Worm (Caenorhabditis elegans) whole organism, L1 larva: ENCODE data around the gene F08G2.7.

ENCODE experiments used
- C16A3.4 ChIP-seq: fragments of 150-350 bp; optimal IDR thresholded peaks from 2 replicates; lab custom pipeline; 2014; ENCODE audit warnings: missing biosample characterization, missing genetic modification characterization
- C34B4.2 ChIP-seq: sonication (generic microtip); optimal IDR thresholded peaks from 2 replicates; lab custom pipeline; 2017; ENCODE audit warnings: mild to moderate bottlenecking, missing genetic modification characterization, missing compliant biosample characterization
- F16B12.6 ChIP-seq: fragments of 150-350 bp; optimal IDR thresholded peaks from 2 replicates; lab custom pipeline; 2014; ENCODE audit warnings: missing biosample characterization, missing genetic modification characterization
- aha-1 ChIP-seq: fragments of 150-350 bp; optimal IDR thresholded peaks from 2 replicates; lab custom pipeline; 2014; ENCODE audit warnings: missing biosample characterization, missing genetic modification characterization
- alr-1 ChIP-seq: fragments of 200-800 bp; sonication (Bioruptor generic); optimal IDR thresholded peaks from 2 replicates; lab custom pipeline; 2018; ENCODE audit warnings: borderline replicate concordance, mild to moderate bottlenecking, missing genetic modification characterization, missing compliant biosample characterization
- aly-2 ChIP-seq: fragments of 150-350 bp; optimal IDR thresholded peaks from 2 replicates; lab custom pipeline; 2014; ENCODE audit warnings: missing biosample characterization, missing genetic modification characterization
- ama-1 ChIP-seq: fragments of 150-350 bp; optimal IDR thresholded peaks from 2 replicates; lab custom pipeline; 2014
- blmp-1 ChIP-seq: fragments of 150-350 bp; optimal IDR thresholded peaks from 2 replicates; lab custom pipeline; 2014; ENCODE audit warnings: missing biosample characterization, missing genetic modification characterization
- ceh-63 ChIP-seq: fragments of 200-800 bp; sonication (Bioruptor generic); optimal IDR thresholded peaks from 2 replicates; lab custom pipeline; 2018; ENCODE audit warnings: mild to moderate bottlenecking, missing genetic modification characterization, missing compliant biosample characterization
- ceh-90 ChIP-seq: sonication (generic microtip); optimal IDR thresholded peaks from 2 replicates; lab custom pipeline; 2016; ENCODE audit warnings: missing genetic modification characterization, missing compliant biosample characterization
- ces-1 ChIP-seq: fragments of 150-350 bp; optimal IDR thresholded peaks from 2 replicates; lab custom pipeline; 2014; ENCODE audit warnings: missing biosample characterization, missing genetic modification reagents, missing genetic modification characterization
- dpl-1 ChIP-seq, 3 experiments: fragments of 150-350 bp in 2 of 3; sonication (generic microtip) in 1 of 3; optimal IDR thresholded peaks; 2 replicates each; lab custom pipeline; 2014 to 2017; ENCODE audit warnings: missing biosample characterization in 3 of 3, missing genetic modification characterization in 3 of 3, missing genetic modification reagents in 3 of 3
- efl-1 ChIP-seq, 4 experiments: fragments of 150-350 bp; optimal IDR thresholded peaks in 3 of 4; peaks in 1 of 4; 1 replicate in 1 of 4; 2 replicates in 3 of 4; lab custom pipeline; 2014; ENCODE audit warnings: missing biosample characterization in 2 of 4, missing genetic modification characterization in 2 of 4, missing genetic modification reagents in 2 of 4
- efl-3 ChIP-seq: fragments of 200-800 bp; sonication (Bioruptor generic); optimal IDR thresholded peaks from 2 replicates; lab custom pipeline; 2018; ENCODE audit warnings: mild to moderate bottlenecking, missing genetic modification characterization, missing compliant biosample characterization
- elt-2 ChIP-seq: sonication (generic microtip); optimal IDR thresholded peaks from 2 replicates; lab custom pipeline; 2016; ENCODE audit warnings: missing genetic modification characterization, mild to moderate bottlenecking, inconsistent platforms, missing compliant biosample characterization, missing genetic modification reagents
- elt-3 ChIP-seq, 6 experiments: fragments of 150-350 bp in 1 of 6; sonication (generic microtip); optimal IDR thresholded peaks; 2 replicates each; lab custom pipeline; 2017 to 2018; ENCODE audit warnings: missing biosample characterization in 6 of 6, missing genetic modification characterization in 6 of 6, inconsistent platforms in 1 of 6
- ets-5 ChIP-seq: fragments of 200-800 bp; sonication (Bioruptor generic); IDR thresholded peaks from 2 replicates; pipeline ENCODE4 v1.3.6; 2022; ENCODE audit warnings: missing genetic modification characterization, missing compliant biosample characterization
- fkh-10 ChIP-seq: sonication (generic microtip); optimal IDR thresholded peaks from 2 replicates; lab custom pipeline; 2017; ENCODE audit warnings: missing biosample characterization, missing genetic modification reagents, missing genetic modification characterization
- grh-1 ChIP-seq: fragments of 200-800 bp; sonication (Bioruptor generic); IDR thresholded peaks from 2 replicates; pipeline ENCODE4 v1.3.6; 2022; ENCODE audit warnings: missing genetic modification reagents, missing genetic modification characterization, missing compliant biosample characterization
- hlh-4 ChIP-seq: sonication (generic microtip); optimal IDR thresholded peaks from 2 replicates; lab custom pipeline; 2016; ENCODE audit warnings: mild to moderate bottlenecking, missing genetic modification characterization, missing compliant biosample characterization
- irx-1 ChIP-seq: sonication (generic microtip); optimal IDR thresholded peaks from 2 replicates; lab custom pipeline; 2016; ENCODE audit warnings: missing genetic modification characterization, missing compliant biosample characterization
- isw-1 ChIP-seq: fragments of 200-800 bp; sonication (Bioruptor generic); IDR thresholded peaks from 2 replicates; pipeline ENCODE4 v1.3.6; 2022; ENCODE audit warnings: missing genetic modification characterization, missing compliant biosample characterization
- jun-1 ChIP-seq: fragments of 150-350 bp; optimal IDR thresholded peaks from 2 replicates; lab custom pipeline; 2014; ENCODE audit warnings: missing biosample characterization, missing genetic modification reagents, missing genetic modification characterization
- lin-13 ChIP-seq: fragments of 150-350 bp; optimal IDR thresholded peaks from 2 replicates; lab custom pipeline; 2014; ENCODE audit warnings: missing biosample characterization, missing genetic modification reagents, missing genetic modification characterization
- lin-14 ChIP-seq: fragments of 200-800 bp; sonication (Bioruptor generic); optimal IDR thresholded peaks from 2 replicates; lab custom pipeline; 2018; ENCODE audit warnings: mild to moderate bottlenecking, missing genetic modification characterization, moderate library complexity, missing compliant biosample characterization
- lin-15B ChIP-seq: fragments of 150-350 bp; sonication (generic microtip); optimal IDR thresholded peaks from 3 replicates; lab custom pipeline; 2014; ENCODE audit warnings: missing biosample characterization, missing genetic modification characterization
- lin-35 ChIP-seq, 2 experiments: fragments of 150-350 bp; optimal IDR thresholded peaks; 2 replicates each; lab custom pipeline; 2014; ENCODE audit warnings: missing biosample characterization in 2 of 2, missing genetic modification characterization in 2 of 2, missing genetic modification reagents in 2 of 2
- lin-39 ChIP-seq: fragments of 150-350 bp; optimal IDR thresholded peaks from 2 replicates; lab custom pipeline; 2014; ENCODE audit warnings: missing biosample characterization, missing genetic modification reagents, missing genetic modification characterization
- lsy-2 ChIP-seq, 2 experiments: fragments of 150-350 bp; optimal IDR thresholded peaks; 2 replicates each; lab custom pipeline; 2014; ENCODE audit warnings: missing biosample characterization in 2 of 2, missing genetic modification characterization in 2 of 2
- mab-9 ChIP-seq: fragments of 200-800 bp; sonication (Bioruptor generic); IDR thresholded peaks from 2 replicates; pipeline ENCODE4 v1.3.6; 2022; ENCODE audit warnings: missing genetic modification reagents, missing genetic modification characterization, missing compliant biosample characterization
- mdl-1 ChIP-seq, 2 experiments: fragments of 150-350 bp; optimal IDR thresholded peaks; 2 replicates each; lab custom pipeline; 2014 to 2017; ENCODE audit warnings: missing biosample characterization in 2 of 2, missing genetic modification characterization in 2 of 2, inconsistent platforms in 1 of 2
- mef-2 ChIP-seq: fragments of 150-350 bp; optimal IDR thresholded peaks from 2 replicates; lab custom pipeline; 2014; ENCODE audit warnings: missing biosample characterization, missing genetic modification characterization
- nhr-11 ChIP-seq: fragments of 150-350 bp; optimal IDR thresholded peaks from 2 replicates; lab custom pipeline; 2014; ENCODE audit warnings: missing biosample characterization, missing genetic modification characterization
- nhr-12 ChIP-seq: sonication (generic microtip); optimal IDR thresholded peaks from 2 replicates; lab custom pipeline; 2017; ENCODE audit warnings: missing biosample characterization, missing genetic modification characterization
- nhr-19 ChIP-seq: fragments of 200-800 bp; sonication (Bioruptor generic); conservative IDR thresholded peaks from 2 replicates; pipeline ENCODE4 v1.3.6; 2022; ENCODE audit warnings: missing genetic modification characterization, missing compliant biosample characterization
- nhr-237 ChIP-seq: fragments of 150-350 bp; optimal IDR thresholded peaks from 2 replicates; lab custom pipeline; 2014; ENCODE audit warnings: missing biosample characterization, missing genetic modification characterization
- nhr-71 ChIP-seq: sonication (generic microtip); optimal IDR thresholded peaks from 2 replicates; lab custom pipeline; 2016; ENCODE audit warnings: mild to moderate bottlenecking, missing genetic modification characterization, moderate library complexity, missing compliant biosample characterization
- pag-3 ChIP-seq: sonication (generic microtip); optimal IDR thresholded peaks from 2 replicates; lab custom pipeline; 2017; ENCODE audit warnings: missing genetic modification characterization, mild to moderate bottlenecking, missing compliant biosample characterization, antibody characterized with exemption, borderline replicate concordance; ENCODE audit not compliant: insufficient read depth
- pax-3 ChIP-seq: fragments of 200-800 bp; sonication (Bioruptor generic); optimal IDR thresholded peaks from 2 replicates; lab custom pipeline; 2018; ENCODE audit warnings: mild to moderate bottlenecking, missing genetic modification characterization, moderate library complexity, missing compliant biosample characterization
- skn-1 ChIP-seq: fragments of 150-350 bp; optimal IDR thresholded peaks from 2 replicates; lab custom pipeline; 2014; ENCODE audit warnings: missing biosample characterization, missing genetic modification characterization
- snu-23 ChIP-seq: sonication (generic microtip); optimal IDR thresholded peaks from 2 replicates; lab custom pipeline; 2016; ENCODE audit warnings: missing genetic modification characterization, missing compliant biosample characterization
- sup-37 ChIP-seq: fragments of 200-800 bp; sonication (Bioruptor generic); optimal IDR thresholded peaks from 2 replicates; lab custom pipeline; 2018; ENCODE audit warnings: mild to moderate bottlenecking, missing genetic modification characterization, missing compliant biosample characterization
- tbx-2 ChIP-seq: sonication (generic microtip); optimal IDR thresholded peaks from 2 replicates; lab custom pipeline; 2016; ENCODE audit warnings: missing genetic modification characterization, missing compliant biosample characterization
- unc-86 ChIP-seq: sonication (generic microtip); optimal IDR thresholded peaks from 2 replicates; lab custom pipeline; 2016; ENCODE audit warnings: missing genetic modification characterization, missing compliant biosample characterization
- vab-15 ChIP-seq: sonication (generic microtip); optimal IDR thresholded peaks from 2 replicates; lab custom pipeline; 2017; ENCODE audit warnings: missing genotype, mild to moderate bottlenecking, missing genetic modification characterization, missing compliant biosample characterization
- zag-1 ChIP-seq: fragments of 150-350 bp; optimal IDR thresholded peaks from 2 replicates; lab custom pipeline; 2014; ENCODE audit warnings: missing biosample characterization, missing genetic modification characterization
- zip-4 ChIP-seq: fragments of 200-800 bp; sonication (Bioruptor generic); optimal IDR thresholded peaks from 2 replicates; lab custom pipeline; 2018; ENCODE audit warnings: mild to moderate bottlenecking, missing genetic modification characterization, moderate library complexity, missing compliant biosample characterization
- ztf-4 ChIP-seq: fragments of 150-350 bp; optimal IDR thresholded peaks from 2 replicates; lab custom pipeline; 2014; ENCODE audit warnings: missing biosample characterization, missing genetic modification characterization

The F08G2.7 gene

ce11 chrII:13875734-13876133 lies 34.8 kb upstream of the F08G2.7 start, which contains the start of gene ing-3:
Gene ing-3 (plus strand): TSS chrII:13876034.
- TF ChIP-seq unc-86 (tag; lab: Kevin White, UChicago) = no peak
- no peak for TF ChIP-seq nhr-71 (tag; lab: Kevin White, UChicago)
- no peak for TF ChIP-seq jun-1 (tag; lab: Kevin White, UChicago)
- no peak for TF ChIP-seq ztf-4 (tag; lab: Kevin White, UChicago)
- TF ChIP-seq fkh-10 (GFP tag; lab: Kevin White, UChicago) = no peak
- no peak for TF ChIP-seq sup-37 (GFP tag; lab: Kevin White, UChicago)
- TF ChIP-seq elt-3 (tag; optimal IDR thresholded peaks at IDR 0.05; lab: Kevin White, UChicago) = no peak

ce11 chrII:13872191-13872889 lies 31.4 kb upstream of the F08G2.7 start, which contains the start of the genes cup-14 and ndub-8:
Gene cup-14 (minus strand): TSS chrII:13872241.
Gene ndub-8 (plus strand): TSS chrII:13872869.
- peak; percentile 88 for TF ChIP-seq ztf-4 (tag; lab: Kevin White, UChicago)
- no peak for TF ChIP-seq zip-4
- TF ChIP-seq isw-1 (GFP tag; lab: Robert Waterston, UW) = peak; percentile 91
- TF ChIP-seq nhr-237 = peak; percentile 16
- no peak for TF ChIP-seq aha-1 (tag; lab: Kevin White, UChicago)
- peak; percentile 92 for TF ChIP-seq C16A3.4 (tag; lab: Kevin White, UChicago)
- TF ChIP-seq vab-15 (tag; lab: Kevin White, UChicago) = peak; percentile 50
- TF ChIP-seq mef-2 (tag; lab: Kevin White, UChicago) = no peak
- TF ChIP-seq lin-13 (GFP tag; lab: Kevin White, UChicago) = peak; percentile 71
- TF ChIP-seq lin-15B (tag; lab: Kevin White, UChicago) = peak; percentile 58
- peak; percentile 78 for TF ChIP-seq mab-9 (GFP tag; lab: Robert Waterston, UW)
- TF ChIP-seq tbx-2 (tag; lab: Kevin White, UChicago) = peak; percentile 92
- peak; percentile 75 for TF ChIP-seq pax-3 (tag; lab: Kevin White, UChicago)
- TF ChIP-seq alr-1 (tag; lab: Kevin White, UChicago) = no peak
- no peak for TF ChIP-seq pag-3 (tag; lab: Kevin White, UChicago)
- no peak for TF ChIP-seq nhr-12 (tag; lab: Kevin White, UChicago)
- TF ChIP-seq lsy-2 (tag; optimal IDR thresholded peaks at IDR 0.05; lab: Kevin White, UChicago) = peak; percentile 100
- no peak for TF ChIP-seq efl-3 (GFP tag; lab: Kevin White, UChicago)
- peak; percentile 80 to 84 (median 82) for TF ChIP-seq dpl-1 (GFP tag; optimal IDR thresholded peaks at IDR 0.05; lab: Kevin White, UChicago)
- TF ChIP-seq fkh-10 (GFP tag; lab: Kevin White, UChicago) = peak; percentile 83
- peak; percentile 56 for TF ChIP-seq ceh-90
- no peak for TF ChIP-seq ets-5 (GFP tag; lab: Robert Waterston, UW)
- TF ChIP-seq ces-1 = no peak
- TF ChIP-seq lin-35 (GFP tag; optimal IDR thresholded peaks at IDR 0.05; lab: Kevin White, UChicago) = peak; percentile 80 to 87
- TF ChIP-seq ama-1 = peak; percentile 71
- peak; percentile 95 for TF ChIP-seq snu-23 (GFP tag; lab: Kevin White, UChicago)
- TF ChIP-seq C34B4.2 (tag; lab: Kevin White, UChicago) = no peak
- peak; percentile 91 for TF ChIP-seq irx-1 (tag; lab: Kevin White, UChicago)
- TF ChIP-seq aly-2 (tag; lab: Kevin White, UChicago) = peak; percentile 89
- peak; percentile 64 for TF ChIP-seq F16B12.6
- TF ChIP-seq hlh-4 (tag; lab: Kevin White, UChicago) = no peak
- peak; percentile 65 for TF ChIP-seq elt-2 (tag; lab: Kevin White, UChicago)
- peak; percentile 36 for TF ChIP-seq zag-1 (tag; lab: Kevin White, UChicago)
- TF ChIP-seq skn-1 = peak; percentile 78
- no peak for TF ChIP-seq lin-14 (GFP tag; lab: Kevin White, UChicago)
- peak; percentile 90 to 94 for TF ChIP-seq efl-1 (optimal IDR thresholded peaks at IDR 0.05; lab: Kevin White, UChicago)
- TF ChIP-seq efl-1 (GFP tag; optimal IDR thresholded peaks at IDR 0.05 in 1 of 2; lab: Kevin White, UChicago) = peak; percentile 83 to 98
- peak in 1 of 2 experiments; percentile 87 for TF ChIP-seq mdl-1 (tag; optimal IDR thresholded peaks at IDR 0.05; lab: Kevin White, UChicago)
- TF ChIP-seq nhr-11 = peak; percentile 80
- no peak for TF ChIP-seq ceh-63 (GFP tag; lab: Kevin White, UChicago)
- TF ChIP-seq nhr-19 (GFP tag; lab: Robert Waterston, UW) = peak; percentile 90
- peak; percentile 80 for TF ChIP-seq grh-1
- peak; percentile 95 for TF ChIP-seq nhr-71 (tag; lab: Kevin White, UChicago)
- peak; percentile 92 for TF ChIP-seq lin-39 (tag; lab: Kevin White, UChicago)
- peak; percentile 37 for TF ChIP-seq blmp-1
